Fruit fly (Drosophila melanogaster) whole organism, embryonic: ENCODE results near the gene Pdhb.

Experiments used
- CG16815 ChIP-seq: fragments of 200-800 bp; sonication (Bioruptor generic); optimal IDR thresholded peaks from 3 replicates; lab custom pipeline; 2017; ENCODE audit warnings: missing biosample characterization, mild to moderate bottlenecking, missing genetic modification characterization
- CG30403 ChIP-seq: fragments of 200-800 bp; sonication (Bioruptor generic); optimal IDR thresholded peaks from 3 replicates; lab custom pipeline; 2016; ENCODE audit warnings: missing biosample characterization, missing genetic modification characterization
- CoRest ChIP-seq: fragments of 200-800 bp; sonication (Bioruptor generic); optimal IDR thresholded peaks from 3 replicates; lab custom pipeline; 2018; ENCODE audit warnings: missing biosample characterization, mild to moderate bottlenecking, missing genetic modification characterization, moderate library complexity
- Hmr ChIP-seq: fragments of 200-800 bp; sonication (Bioruptor generic); optimal IDR thresholded peaks from 3 replicates; lab custom pipeline; 2017; ENCODE audit warnings: mild to moderate bottlenecking, missing biosample characterization, missing genetic modification reagents, missing genetic modification characterization
- Rx ChIP-seq: fragments of 200-800 bp; sonication (Bioruptor generic); IDR thresholded peaks from 2 replicates; pipeline ENCODE4 v1.3.6; 2022; ENCODE audit warnings: missing biosample characterization, missing genetic modification characterization
- aop ChIP-seq: fragments of 200-800 bp; sonication (Bioruptor generic); IDR thresholded peaks from 2 replicates; pipeline ENCODE4 v1.3.6; 2022; ENCODE audit warnings: missing biosample characterization, missing genetic modification characterization
- crc ChIP-seq: fragments of 200-800 bp; sonication (Bioruptor generic); optimal IDR thresholded peaks from 2 replicates; lab custom pipeline; 2016; ENCODE audit warnings: missing biosample characterization, missing genetic modification characterization
- kay ChIP-seq: fragments of 200-800 bp; sonication (Bioruptor generic); optimal IDR thresholded peaks from 2 replicates; lab custom pipeline; 2016; ENCODE audit warnings: missing biosample characterization, missing genetic modification characterization

DNA sequence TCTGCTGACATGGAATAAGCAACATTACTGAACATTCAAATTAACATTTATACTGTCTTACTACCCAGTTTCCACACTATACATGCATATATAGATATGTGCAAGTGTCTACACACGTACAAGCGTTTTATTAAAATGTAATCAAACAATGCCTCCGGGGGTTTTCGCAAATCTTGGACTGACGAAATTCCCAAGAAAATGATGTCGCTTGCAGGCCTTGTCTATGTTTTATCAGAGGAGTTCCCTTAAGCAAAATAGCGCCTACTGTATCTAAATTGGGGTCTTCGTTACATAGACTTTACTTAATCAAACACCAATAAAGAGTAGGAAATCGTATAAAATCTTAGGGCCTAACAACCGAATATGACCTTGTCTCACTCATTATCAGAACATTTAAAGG, 46.7 kb downstream of the Pdhb start:
- TF ChIP-seq CG30403 (GFP tag; lab: Kevin White, UChicago) (no peak), Hmr (GFP tag; lab: Kevin White, UChicago) (no peak), Rx (no peak), CoRest (tag; lab: Kevin White, UChicago) (no peak), kay (GFP tag; lab: Kevin White, UChicago) (no peak), aop (GFP tag; lab: Robert Waterston, UW) (no peak), crc (GFP tag; lab: Kevin White, UChicago) (no peak), CG16815 (GFP tag; lab: Kevin White, UChicago) (no peak)
